Worm (Caenorhabditis elegans): ENCODE results near the gene ZC449.7.

The ZC449.7 gene

DNA sequence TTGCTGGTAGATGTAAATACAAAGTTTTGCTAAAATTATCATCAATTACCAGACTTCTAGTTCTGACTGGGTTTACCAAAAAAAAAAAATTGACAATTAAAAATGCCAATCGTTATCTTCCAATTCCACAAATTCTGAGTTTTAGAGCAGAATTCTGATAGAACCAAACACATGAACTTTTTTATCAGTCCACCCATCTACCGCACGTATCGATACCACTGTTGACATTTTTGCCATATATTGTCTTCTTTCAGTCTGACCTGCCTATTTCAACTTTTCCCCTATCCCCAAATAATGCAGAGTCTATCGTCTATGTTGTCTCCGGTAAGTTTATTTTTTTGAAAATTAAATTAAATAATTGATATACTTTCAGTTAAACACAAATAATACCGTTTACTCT, at the start of gene ZC449.7:
Gene ZC449.7, plus strand, starts transcription at position 249 of the 400 bp plus-strand sequence.
- TF ChIP-seq gmeb-2 (tag; optimal IDR thresholded peaks at IDR 0.05) (no peak), dve-1 (tag; optimal IDR thresholded peaks at IDR 0.05) (no peak), ceh-18 (tag; optimal IDR thresholded peaks at IDR 0.05) (no peak), elt-4 (tag; optimal IDR thresholded peaks at IDR 0.05) (no peak), T23F11.4 (GFP tag; optimal IDR thresholded peaks at IDR 0.05) (no peak), npax-4 (tag; optimal IDR thresholded peaks at IDR 0.05) (no peak), K02D7.2 (tag; optimal IDR thresholded peaks at IDR 0.05) (no peak), Y22D7AL.16 (tag; optimal IDR thresholded peaks at IDR 0.05) (no peak), nhr-11 (tag; optimal IDR thresholded peaks at IDR 0.05) (no peak), ceh-24 (tag; optimal IDR thresholded peaks at IDR 0.05) (no peak), hlh-13 (GFP tag; optimal IDR thresholded peaks at IDR 0.05) (no peak)

DNA sequence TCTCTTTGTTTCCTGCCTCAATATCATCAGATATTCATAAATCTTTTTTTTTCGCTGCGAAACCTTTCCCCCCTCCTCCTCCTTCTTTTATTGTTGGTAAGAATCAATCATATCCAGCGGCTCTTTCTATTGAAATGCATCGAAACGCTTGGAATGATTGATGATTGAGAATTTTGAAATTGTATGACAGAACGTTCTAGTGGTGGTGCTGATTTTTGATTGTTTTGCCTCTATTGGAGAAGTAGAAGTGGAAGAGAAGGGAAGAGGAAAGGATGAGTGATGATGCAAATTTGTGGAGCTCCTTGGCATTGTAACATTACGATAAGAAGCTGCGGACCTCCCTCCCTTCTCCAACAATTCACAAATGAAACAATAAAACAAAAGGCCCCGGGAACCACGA, 48.3 kb upstream of the ZC449.7 start:
- peak; percentile 73 for TF ChIP-seq unc-55 (GFP tag; optimal IDR thresholded peaks at IDR 0.05)
- no peak for TF ChIP-seq nhr-232 (tag; optimal IDR thresholded peaks at IDR 0.05)

ce11 chrX:4969228-4969627, 44.6 kb upstream of the ZC449.7 start, which contains the start of gene M03F4.6:
M03F4.6 (minus strand) TSS chrX:4969328.
- TF ChIP-seq pha-2 (tag; optimal IDR thresholded peaks at IDR 0.05) (no peak), nfya-1 (tag; optimal IDR thresholded peaks at IDR 0.05) (no peak), ama-1 (optimal IDR thresholded peaks at IDR 0.05) (peak; percentile 68), ceh-2 (tag; optimal IDR thresholded peaks at IDR 0.05) (no peak)

ce11 chrX:4970863-4971345, 43.0 kb upstream of the ZC449.7 start, which contains the start of gene calu-1:
calu-1 (minus strand) TSS chrX:4970913.
- TF ChIP-seq unc-42 (tag; optimal IDR thresholded peaks at IDR 0.05) (no peak), mec-3 (tag; optimal IDR thresholded peaks at IDR 0.05; ENCODE audit: borderline replicate concordance) (no peak), npax-4 (tag; optimal IDR thresholded peaks at IDR 0.05) (no peak), madf-2 (tag; optimal IDR thresholded peaks at IDR 0.05) (no peak)

- TF ChIP-seq ceh-34 (tag; optimal IDR thresholded peaks at IDR 0.05) (no peak), ceh-31 (tag; optimal IDR thresholded peaks at IDR 0.05) (peak; percentile 43), hlh-30 (tag; optimal IDR thresholded peaks at IDR 0.05; ENCODE audit: insufficient read depth) (peak; percentile 85), ceh-48 (tag; optimal IDR thresholded peaks at IDR 0.05) (no peak), C38D4.7 (GFP tag; optimal IDR thresholded peaks at IDR 0.05) (no peak), ttx-3 (tag; optimal IDR thresholded peaks at IDR 0.05) (no peak), ref-2 (tag; optimal IDR thresholded peaks at IDR 0.05) (peak; percentile 47), hlh-8 (tag; optimal IDR thresholded peaks at IDR 0.05) (no peak), sdc-2 (tag; optimal IDR thresholded peaks at IDR 0.05) (peak; percentile 15), dve-1 (tag; optimal IDR thresholded peaks at IDR 0.05) (no peak), C08G9.2 (tag; optimal IDR thresholded peaks at IDR 0.05) (no peak), unc-42 (tag; optimal IDR thresholded peaks at IDR 0.05) (no peak), rnt-1 (tag; optimal IDR thresholded peaks at IDR 0.05) (peak; percentile 33), zip-5 (tag; optimal IDR thresholded peaks at IDR 0.05) (no peak), gmeb-2 (tag; optimal IDR thresholded peaks at IDR 0.05) (no peak), unc-55 (GFP tag; optimal IDR thresholded peaks at IDR 0.05) (peak; percentile 14), odd-2 (tag; optimal IDR thresholded peaks at IDR 0.05) (no peak), tbx-2 (tag; optimal IDR thresholded peaks at IDR 0.05) (peak; percentile 69), ceh-19 (GFP tag; optimal IDR thresholded peaks at IDR 0.05) (peak; percentile 12), ceh-24 (tag; optimal IDR thresholded peaks at IDR 0.05) (no peak), dmd-4 (tag; optimal IDR thresholded peaks at IDR 0.05; ENCODE audit: borderline replicate concordance) (peak; percentile 3), hlh-6 (tag; optimal IDR thresholded peaks at IDR 0.05) (no peak), pax-1 (tag; optimal IDR thresholded peaks at IDR 0.05) (no peak), ceh-2 (tag; optimal IDR thresholded peaks at IDR 0.05) (peak; percentile 37), fax-1 (tag; optimal IDR thresholded peaks at IDR 0.05) (no peak), madf-2 (tag; optimal IDR thresholded peaks at IDR 0.05) (no peak), ceh-18 (tag; optimal IDR thresholded peaks at IDR 0.05) (peak; percentile 28)
Observed at ce11 chrX:4971427-4971826, 42.4 kb upstream of the ZC449.7 start.

All from whole organism, late embryonic.